Fruit fly (Drosophila melanogaster) whole organism: Measurements from ENCODE around the gene Mdh2.

Source experiments
- Dll ChIP-seq: fragments of >200 bp; optimal IDR thresholded peaks from 2 replicates; lab custom pipeline; 2017
- EcR ChIP-seq, 2 experiments: fragments of >200 bp; optimal IDR thresholded peaks; 2 replicates each; lab custom pipeline; 2017; ENCODE audit warnings: missing biosample characterization in 2 of 2, missing genetic modification characterization in 2 of 2, missing genetic modification reagents in 2 of 2
- psq ChIP-seq: fragments of >200 bp; optimal IDR thresholded peaks from 2 replicates; lab custom pipeline; 2017

DNA sequence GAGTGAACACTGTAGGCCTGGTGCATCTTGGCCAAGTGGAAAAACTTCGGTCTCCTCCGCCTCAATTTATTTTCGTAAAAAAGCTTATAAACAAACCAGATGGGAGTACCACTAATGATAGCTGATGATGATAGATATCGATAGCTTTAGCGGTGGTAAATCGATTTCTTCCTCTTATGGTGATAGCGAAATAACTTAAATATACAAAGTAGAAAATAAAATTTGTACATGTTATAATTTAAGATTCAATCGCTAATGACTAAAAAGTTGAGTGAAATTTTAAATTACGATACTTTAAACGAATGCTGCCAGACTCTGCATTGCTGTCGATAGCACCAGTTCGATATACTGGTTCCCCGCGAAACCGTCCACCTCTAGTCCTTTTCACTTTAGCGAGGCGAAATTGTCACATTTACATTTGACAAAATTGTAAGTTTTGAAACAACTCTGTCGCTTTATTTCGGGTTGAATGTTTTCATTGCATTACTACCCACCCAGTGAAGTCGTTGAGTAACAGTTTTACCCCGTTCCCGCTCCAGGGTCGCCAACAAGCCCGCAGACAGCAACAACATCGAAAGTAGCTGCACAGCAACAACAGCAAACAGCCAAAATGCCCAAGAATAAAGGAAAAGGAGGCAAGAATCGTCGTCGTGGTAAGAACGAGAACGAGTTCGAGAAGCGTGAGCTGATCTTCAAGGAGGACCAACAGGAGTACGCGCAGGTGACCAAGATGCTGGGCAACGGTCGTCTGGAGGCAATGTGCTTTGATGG, 48.3 kb downstream of the Mdh2 start, which contains the start of the genes Vps39 and eIF1A:
- no peak for TF ChIP-seq psq (lab: Kevin White, UChicago)
- TF ChIP-seq Dll, result no peak
- no peak for TF ChIP-seq EcR (GFP tag; optimal IDR thresholded peaks at IDR 0.05; lab: Kevin White, UChicago)
